Fruit fly (Drosophila melanogaster) whole organism, wandering third instar larva: Measurements from ENCODE around the gene CROT.
A peak's percentile ranks its signal among the peaks of the same experiment; 100 is the strongest.

Source experiments
- CG9705 ChIP-seq: fragments of 200-800 bp; sonication (Bioruptor generic); optimal IDR thresholded peaks from 2 replicates; lab custom pipeline; 2018; ENCODE audit warnings: missing biosample characterization, mild to moderate bottlenecking, missing genetic modification characterization
- Dfd ChIP-seq: fragments of >200 bp; optimal IDR thresholded peaks from 2 replicates; lab custom pipeline; 2017; ENCODE audit warnings: missing biosample characterization, missing genetic modification characterization
- Dif ChIP-seq: fragments of 200-275, 200-300 bp; sonication (Bioruptor generic); optimal IDR thresholded peaks from 2 replicates; lab custom pipeline; 2018; ENCODE audit warnings: missing biosample characterization, missing genetic modification characterization; ENCODE audit not compliant: partially characterized antibody
- GATAd ChIP-seq: sonication (Bioruptor generic); optimal IDR thresholded peaks from 2 replicates; lab custom pipeline; 2016; ENCODE audit warnings: missing biosample characterization, missing genetic modification characterization
- HLH106 ChIP-seq: fragments of 200-800 bp; optimal IDR thresholded peaks from 3 replicates; lab custom pipeline; 2019; ENCODE audit warnings: missing biosample characterization, mild to moderate bottlenecking, missing genetic modification characterization, moderate library complexity
- Hnf4 ChIP-seq: fragments of 200-800 bp; sonication (Bioruptor generic); optimal IDR thresholded peaks from 2 replicates; lab custom pipeline; 2016; ENCODE audit warnings: missing biosample characterization, mild to moderate bottlenecking, missing genetic modification characterization
- Hr78 ChIP-seq: fragments of >200 bp; optimal IDR thresholded peaks from 2 replicates; lab custom pipeline; 2017; ENCODE audit warnings: missing biosample characterization, missing genetic modification characterization
- Hr83 ChIP-seq: fragments of 200-300 bp; sonication (Bioruptor generic); optimal IDR thresholded peaks from 2 replicates; lab custom pipeline; 2016; ENCODE audit warnings: missing biosample characterization, mild to moderate bottlenecking, missing genetic modification characterization, moderate library complexity; ENCODE audit not compliant: poor library complexity, severe bottlenecking
- Mio ChIP-seq: sonication (Bioruptor generic); optimal IDR thresholded peaks from 2 replicates; lab custom pipeline; 2016; ENCODE audit warnings: missing biosample characterization, missing genetic modification characterization
- Myc ChIP-seq: fragments of >200 bp; optimal IDR thresholded peaks from 2 replicates; lab custom pipeline; 2017
- N ChIP-seq: fragments of >200 bp; optimal IDR thresholded peaks from 2 replicates; lab custom pipeline; 2018; ENCODE audit warnings: missing biosample characterization, missing external identifiers, missing genetic modification characterization
- OdsH ChIP-seq: fragments of 200-800 bp; sonication (Bioruptor generic); optimal IDR thresholded peaks from 2 replicates; lab custom pipeline; 2016; ENCODE audit warnings: missing biosample characterization, mild to moderate bottlenecking, missing genetic modification characterization
- Rel ChIP-seq, 2 experiments: fragments of 200-800 bp; sonication (Bioruptor generic) in 1 of 2; optimal IDR thresholded peaks; 2 replicates in 1 of 2; 3 replicates in 1 of 2; lab custom pipeline; 2016 to 2019; ENCODE audit warnings: mild to moderate bottlenecking in 2 of 2, missing biosample characterization in 2 of 2, missing genetic modification characterization in 2 of 2, moderate library complexity in 1 of 2
- Sp1 ChIP-seq: fragments of 200-800 bp; sonication (Bioruptor generic); optimal IDR thresholded peaks from 3 replicates; lab custom pipeline; 2019; ENCODE audit warnings: missing biosample characterization, mild to moderate bottlenecking, missing genetic modification characterization, moderate library complexity
- brk ChIP-seq: fragments of 200-800 bp; sonication (Bioruptor generic); optimal IDR thresholded peaks from 2 replicates; lab custom pipeline; 2016; ENCODE audit warnings: missing biosample characterization, mild to moderate bottlenecking, missing genetic modification characterization
- dl ChIP-seq, 2 experiments: fragments of 175-275, 200-275 bp in 1 of 2; fragments of 200-275 bp in 1 of 2; sonication (Bioruptor generic); optimal IDR thresholded peaks; lab custom pipeline; 2018; ENCODE audit warnings: mild to moderate bottlenecking in 2 of 2, missing biosample characterization in 2 of 2, missing genetic modification characterization in 2 of 2, moderate library complexity in 2 of 2; ENCODE audit not compliant: partially characterized antibody in 2 of 2, insufficient read depth in 1 of 2
- dsf ChIP-seq: sonication (Bioruptor generic); optimal IDR thresholded peaks from 2 replicates; lab custom pipeline; 2016; ENCODE audit warnings: missing biosample characterization, missing genetic modification characterization, borderline replicate concordance
- ey ChIP-seq: fragments of 200-800 bp; sonication (Bioruptor generic); optimal IDR thresholded peaks from 2 replicates; lab custom pipeline; 2016; ENCODE audit warnings: missing biosample characterization, missing genetic modification characterization
- foxo ChIP-seq, 2 experiments: fragments of 200-800 bp; sonication (Bioruptor generic); optimal IDR thresholded peaks; 2 replicates in 1 of 2; 3 replicates in 1 of 2; lab custom pipeline; 2016 to 2017; ENCODE audit warnings: missing biosample characterization in 2 of 2, missing genetic modification characterization in 2 of 2
- h ChIP-seq: fragments of 200-800 bp; sonication (Bioruptor generic); optimal IDR thresholded peaks from 3 replicates; lab custom pipeline; 2016; ENCODE audit warnings: missing biosample characterization, mild to moderate bottlenecking, missing genetic modification characterization
- jim ChIP-seq: fragments of 175-275, 200-325 bp; sonication (Bioruptor generic); optimal IDR thresholded peaks from 2 replicates; lab custom pipeline; 2016; ENCODE audit warnings: missing biosample characterization, mild to moderate bottlenecking, missing genetic modification characterization
- lola ChIP-seq: fragments of >200 bp; optimal IDR thresholded peaks from 2 replicates; lab custom pipeline; 2017; ENCODE audit warnings: missing biosample characterization, missing genetic modification characterization
- pan ChIP-seq: fragments of >200 bp; optimal IDR thresholded peaks from 2 replicates; lab custom pipeline; 2017
- psq ChIP-seq: fragments of 200-800 bp; sonication (Bioruptor generic); optimal IDR thresholded peaks from 3 replicates; lab custom pipeline; 2017; ENCODE audit warnings: missing biosample characterization, mild to moderate bottlenecking, missing genetic modification characterization, moderate library complexity
- rgr ChIP-seq: fragments of 200-800 bp; sonication (Bioruptor generic); optimal IDR thresholded peaks from 3 replicates; lab custom pipeline; 2016; ENCODE audit warnings: missing biosample characterization, mild to moderate bottlenecking, missing genetic modification characterization
- sage ChIP-seq: fragments of 200-800 bp; sonication (Bioruptor generic); optimal IDR thresholded peaks from 2 replicates; lab custom pipeline; 2016; ENCODE audit warnings: missing biosample characterization, mild to moderate bottlenecking, missing genetic modification characterization
- sv ChIP-seq: fragments of 200-800 bp; sonication (Bioruptor generic); optimal IDR thresholded peaks from 3 replicates; lab custom pipeline; 2016; ENCODE audit warnings: missing biosample characterization, missing genetic modification characterization
- tai ChIP-seq: sonication (Bioruptor generic); optimal IDR thresholded peaks from 2 replicates; lab custom pipeline; 2016; ENCODE audit warnings: missing biosample characterization, missing genetic modification characterization
- usp ChIP-seq: fragments of >200 bp; optimal IDR thresholded peaks from 2 replicates; lab custom pipeline; 2017; ENCODE audit warnings: missing biosample characterization, missing genetic modification characterization
- woc ChIP-seq: sonication (Bioruptor generic); optimal IDR thresholded peaks from 2 replicates; lab custom pipeline; 2016; ENCODE audit warnings: missing biosample characterization, mild to moderate bottlenecking, missing genetic modification characterization

CROT gene

dm6 chr3R:27662857-27663256, 43.7 kb downstream of the CROT start:
- no peak for TF ChIP-seq HLH106 (tag; lab: Kevin White, UChicago)
- no peak for TF ChIP-seq Sp1 (GFP tag; lab: Kevin White, UChicago)
- TF ChIP-seq dsf (GFP tag; lab: Kevin White, UChicago), result no peak
- no peak for TF ChIP-seq psq (GFP tag; lab: Kevin White, UChicago)
- no peak for TF ChIP-seq usp
- TF ChIP-seq h (GFP tag; lab: Kevin White, UChicago), result no peak
- TF ChIP-seq lola (GFP tag; lab: Kevin White, UChicago), result no peak

- TF ChIP-seq woc (GFP tag; lab: Kevin White, UChicago) (no peak), OdsH (GFP tag; lab: Kevin White, UChicago) (no peak), jim (GFP tag; lab: Kevin White, UChicago) (no peak), h (GFP tag; lab: Kevin White, UChicago) (no peak), Hnf4 (no peak), usp (no peak), Rel (GFP tag; optimal IDR thresholded peaks at IDR 0.05; lab: Kevin White, UChicago) (no peak), Rel (tag; optimal IDR thresholded peaks at IDR 0.05; lab: Kevin White, UChicago) (no peak), foxo (GFP tag; optimal IDR thresholded peaks at IDR 0.05; lab: Kevin White, UChicago) (no peak), Dfd (GFP tag; lab: Kevin White, UChicago) (no peak), N (no peak), Mio (GFP tag; lab: Kevin White, UChicago) (no peak), brk (GFP tag; lab: Kevin White, UChicago) (no peak), rgr (GFP tag; lab: Kevin White, UChicago) (no peak), Dif (GFP tag; lab: Kevin White, UChicago) (no peak), pan (lab: Kevin White, UChicago) (no peak), Myc (no peak), ey (GFP tag; lab: Kevin White, UChicago) (no peak)
These were observed 44.5 kb downstream of the CROT start, which contains the start of gene unc80 for dm6 chr3R:27661971-27662489. Gene unc80, plus strand, starts transcription at chr3R:27662439.

- TF ChIP-seq CG9705 (GFP tag; lab: Kevin White, UChicago) (no peak), sv (GFP tag; lab: Kevin White, UChicago) (no peak), psq (GFP tag; lab: Kevin White, UChicago) (no peak), GATAd (GFP tag; lab: Kevin White, UChicago) (no peak)
These were observed 45.2 kb downstream of the CROT start for dm6 chr3R:27661389-27661788.

dm6 chr3R:27660127-27660579, 46.4 kb downstream of the CROT start, which contains the start of gene Mlc1:
Gene Mlc1, minus strand, starts transcription at chr3R:27660177.
- no peak for TF ChIP-seq CG9705 (GFP tag; lab: Kevin White, UChicago)
- no peak for TF ChIP-seq Hr78 (GFP tag; lab: Kevin White, UChicago)
- TF ChIP-seq Hr83, result no peak
- no peak for TF ChIP-seq dl (GFP tag; optimal IDR thresholded peaks at IDR 0.05; lab: Kevin White, UChicago; ENCODE audit: insufficient read depth in 1 of 2, partially characterized antibody in 2 of 2)
- no peak for TF ChIP-seq Mio (GFP tag; lab: Kevin White, UChicago)
- TF ChIP-seq sage (GFP tag; lab: Kevin White, UChicago), result no peak
- no peak for TF ChIP-seq Myc
- no peak for TF ChIP-seq woc (GFP tag; lab: Kevin White, UChicago)
- no peak for TF ChIP-seq jim (GFP tag; lab: Kevin White, UChicago)
- no peak for TF ChIP-seq usp
- TF ChIP-seq Dif (GFP tag; lab: Kevin White, UChicago), result no peak
- no peak for TF ChIP-seq Sp1 (GFP tag; lab: Kevin White, UChicago)
- TF ChIP-seq, all 38 proteins: peak for 0

dm6 chr3R:27656686-27657535, 49.6 kb downstream of the CROT start, which contains the start of gene tau:
Gene tau, minus strand, starts transcription at chr3R:27656996.
- no peak for TF ChIP-seq sv (GFP tag; lab: Kevin White, UChicago)
- no peak for TF ChIP-seq foxo (GFP tag; optimal IDR thresholded peaks at IDR 0.05; lab: Kevin White, UChicago)
- no peak for TF ChIP-seq tai (GFP tag; lab: Kevin White, UChicago)
- no peak for TF ChIP-seq dsf (GFP tag; lab: Kevin White, UChicago)
- TF ChIP-seq Dfd (GFP tag; lab: Kevin White, UChicago), result no peak
- TF ChIP-seq Myc, result peak; percentile 23
- TF ChIP-seq, all 38 proteins: peak for 1
